Worm (Caenorhabditis elegans) whole organism, midembryonic: ENCODE results near the gene lsm-4.

Experiments used
- T22C8.4 ChIP-seq: fragments of 200-800 bp; sonication (Bioruptor generic); IDR thresholded peaks from 2 replicates; pipeline ENCODE4 v1.3.6; 2022; ENCODE audit warnings: missing genetic modification characterization, missing compliant biosample characterization
- cog-1 ChIP-seq: sonication (generic microtip); optimal IDR thresholded peaks from 2 replicates; lab custom pipeline; 2016; ENCODE audit warnings: missing genetic modification characterization, missing compliant biosample characterization
- flt-1 ChIP-seq: fragments of 200-800 bp; sonication (Bioruptor generic); IDR thresholded peaks from 2 replicates; pipeline ENCODE4 v1.3.6; 2022; ENCODE audit warnings: missing genetic modification characterization, missing compliant biosample characterization
- klf-2 ChIP-seq: fragments of 200-800 bp; sonication (Bioruptor generic); conservative IDR thresholded peaks from 2 replicates; pipeline ENCODE4 v1.3.6; 2022; ENCODE audit warnings: missing genetic modification reagents, missing genetic modification characterization, missing compliant biosample characterization
- med-1 ChIP-seq: sonication (generic microtip); optimal IDR thresholded peaks from 2 replicates; lab custom pipeline; 2017; ENCODE audit warnings: missing genetic modification characterization, mild to moderate bottlenecking, missing compliant biosample characterization, antibody characterized with exemption, missing genetic modification reagents; ENCODE audit not compliant: insufficient read depth
- ref-1 ChIP-seq: fragments of 200-800 bp; sonication (Bioruptor generic); conservative IDR thresholded peaks from 2 replicates; pipeline ENCODE4 v1.3.6; 2022; ENCODE audit warnings: missing genetic modification reagents, missing genetic modification characterization, missing compliant biosample characterization
- tab-1 ChIP-seq: fragments of 200-800 bp; sonication (Bioruptor generic); IDR thresholded peaks from 2 replicates; pipeline ENCODE4 v1.3.6; 2022; ENCODE audit warnings: missing genetic modification characterization, missing compliant biosample characterization
- ztf-23 ChIP-seq: fragments of 200-800 bp; sonication (Bioruptor generic); IDR thresholded peaks from 2 replicates; pipeline ENCODE4 v1.3.6; 2022; ENCODE audit warnings: missing genetic modification reagents, missing genetic modification characterization, missing compliant biosample characterization
- ztf-29 ChIP-seq: fragments of 200-800 bp; sonication (Bioruptor generic); IDR thresholded peaks from 2 replicates; pipeline ENCODE4 v1.3.6; 2022; ENCODE audit warnings: missing genetic modification reagents, missing genetic modification characterization, missing compliant biosample characterization

DNA sequence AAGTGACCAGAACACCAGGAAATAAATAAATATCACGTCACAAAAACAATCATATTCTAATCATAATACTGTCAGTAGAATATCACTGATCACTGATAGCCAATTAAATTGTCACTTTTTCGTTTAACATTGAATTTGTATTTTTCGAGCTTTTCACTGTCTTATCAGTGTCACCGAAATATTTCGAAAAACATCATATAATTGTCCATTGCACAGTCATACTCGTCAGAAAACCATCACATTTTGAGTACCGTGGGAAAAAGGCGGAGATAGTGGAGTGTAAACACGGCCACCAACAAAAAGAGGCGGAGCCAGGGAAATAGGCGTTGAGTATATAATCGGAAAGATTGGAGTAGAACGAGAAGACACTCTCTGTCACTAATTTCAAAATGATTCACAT is 24.3 kb upstream of the lsm-4 start:
- TF ChIP-seq med-1 (no peak), flt-1 (GFP tag; lab: Robert Waterston, UW) (no peak), ztf-23 (GFP tag; lab: Robert Waterston, UW) (no peak), T22C8.4 (GFP tag; lab: Robert Waterston, UW) (no peak), klf-2 (GFP tag; lab: Robert Waterston, UW) (no peak), ztf-29 (no peak), ref-1 (GFP tag; lab: Robert Waterston, UW) (no peak), tab-1 (GFP tag; lab: Robert Waterston, UW) (no peak), cog-1 (tag; lab: Kevin White, UChicago) (no peak)
